Fruit fly (Drosophila melanogaster) whole organism, pupa: Measurements from ENCODE around the gene Tengl1.

Source experiments
- CG10348 ChIP-seq: fragments of 200-800 bp; sonication (Bioruptor generic); IDR thresholded peaks from 2 replicates; pipeline ENCODE4 v1.3.6; 2022; ENCODE audit warnings: missing biosample characterization, missing genetic modification characterization
- CG12605 ChIP-seq: fragments of 200-800 bp; sonication (Bioruptor generic); IDR thresholded peaks from 2 replicates; pipeline ENCODE4 v1.3.6; 2022; ENCODE audit warnings: missing biosample characterization, missing genetic modification characterization
- CG13204 ChIP-seq: fragments of 200-800 bp; sonication (Bioruptor generic); optimal IDR thresholded peaks from 2 replicates; lab custom pipeline; 2018; ENCODE audit warnings: missing biosample characterization, mild to moderate bottlenecking, missing genetic modification characterization, moderate library complexity
- CG14655 ChIP-seq: fragments of 200-800 bp; sonication (Bioruptor generic); optimal IDR thresholded peaks from 3 replicates; lab custom pipeline; 2017; ENCODE audit warnings: mild to moderate bottlenecking, missing biosample characterization, missing genetic modification reagents, missing genetic modification characterization
- CG15710 ChIP-seq: fragments of 200-800 bp; sonication (Bioruptor generic); optimal IDR thresholded peaks from 2 replicates; lab custom pipeline; 2018; ENCODE audit warnings: missing biosample characterization, mild to moderate bottlenecking, missing genetic modification characterization, moderate library complexity
- CG17806 ChIP-seq: fragments of 200-800 bp; sonication (Bioruptor generic); optimal IDR thresholded peaks from 2 replicates; lab custom pipeline; 2018; ENCODE audit warnings: missing biosample characterization, mild to moderate bottlenecking, missing genetic modification characterization, moderate library complexity
- CG32121 ChIP-seq: fragments of 200-800 bp; sonication (Bioruptor generic); IDR thresholded peaks from 2 replicates; pipeline ENCODE4 v1.3.6; 2022; ENCODE audit warnings: missing biosample characterization, missing genetic modification characterization
- CG34367 ChIP-seq: fragments of 200-800 bp; sonication (Bioruptor generic); optimal IDR thresholded peaks from 2 replicates; lab custom pipeline; 2018; ENCODE audit warnings: missing biosample characterization, mild to moderate bottlenecking, missing genetic modification characterization
- CG4496 ChIP-seq: fragments of 200-800 bp; sonication (Bioruptor generic); IDR thresholded peaks from 3 replicates; pipeline ENCODE4 v1.3.6; 2022; ENCODE audit warnings: missing biosample characterization, missing genetic modification characterization
- CG8159 ChIP-seq: fragments of 200-800 bp; sonication (Bioruptor generic); optimal IDR thresholded peaks from 3 replicates; lab custom pipeline; 2018; ENCODE audit warnings: missing biosample characterization, mild to moderate bottlenecking, missing genetic modification characterization, moderate library complexity
- CG8301 ChIP-seq: fragments of 200-800 bp; sonication (Bioruptor generic); optimal IDR thresholded peaks from 2 replicates; lab custom pipeline; 2018; ENCODE audit warnings: missing biosample characterization, mild to moderate bottlenecking, missing genetic modification characterization
- CG9948 ChIP-seq: fragments of 200-800 bp; sonication (Bioruptor generic); optimal IDR thresholded peaks from 2 replicates; lab custom pipeline; 2018; ENCODE audit warnings: missing biosample characterization, mild to moderate bottlenecking, missing genetic modification characterization, moderate library complexity
- D1 ChIP-seq: fragments of 200-800 bp; sonication (Bioruptor generic); optimal IDR thresholded peaks from 2 replicates; lab custom pipeline; 2018; ENCODE audit warnings: missing biosample characterization, mild to moderate bottlenecking, missing genetic modification characterization, moderate library complexity
- EcR ChIP-seq: fragments of 200-800 bp; sonication (Bioruptor generic); optimal IDR thresholded peaks from 3 replicates; lab custom pipeline; 2019; ENCODE audit warnings: missing biosample characterization, missing genetic modification characterization, mild to moderate bottlenecking, moderate library complexity, missing genetic modification reagents
- Ets98B ChIP-seq: fragments of 200-800 bp; sonication (Bioruptor generic); IDR thresholded peaks from 2 replicates; pipeline ENCODE4 v1.3.6; 2022; ENCODE audit warnings: missing biosample characterization, missing genetic modification characterization
- Pif1A ChIP-seq: fragments of 200-800 bp; sonication (Bioruptor generic); optimal IDR thresholded peaks from 3 replicates; lab custom pipeline; 2016; ENCODE audit warnings: missing biosample characterization, missing genetic modification characterization
- Pif1B ChIP-seq: fragments of 200-800 bp; sonication (Bioruptor generic); optimal IDR thresholded peaks from 3 replicates; lab custom pipeline; 2016; ENCODE audit warnings: missing biosample characterization, missing genetic modification characterization
- Snoo ChIP-seq: fragments of 200-800 bp; sonication (Bioruptor generic); optimal IDR thresholded peaks from 3 replicates; lab custom pipeline; 2017; ENCODE audit warnings: missing biosample characterization, mild to moderate bottlenecking, missing genetic modification characterization, inconsistent platforms
- fd96Ca ChIP-seq: fragments of 200-800 bp; sonication (Bioruptor generic); IDR thresholded peaks from 3 replicates; pipeline ENCODE4 v1.3.6; 2022; ENCODE audit warnings: missing biosample characterization, missing genetic modification characterization
- gl ChIP-seq: fragments of 200-800 bp; sonication (Bioruptor generic); optimal IDR thresholded peaks from 2 replicates; lab custom pipeline; 2018; ENCODE audit warnings: missing biosample characterization, mild to moderate bottlenecking, missing genetic modification characterization
- rn ChIP-seq: fragments of 200-800 bp; sonication (Bioruptor generic); IDR thresholded peaks from 2 replicates; pipeline ENCODE4 v1.3.6; 2022; ENCODE audit warnings: missing biosample characterization, missing genetic modification characterization

Tengl1 gene

dm6 chr2L:2200136-2201036, 40.0 kb downstream of the Tengl1 start:
- TF ChIP-seq CG12605 (GFP tag; lab: Robert Waterston, UW) (no peak), Pif1A (GFP tag; lab: Kevin White, UChicago) (no peak), CG4496 (no peak), CG17806 (peak; percentile 7), Pif1B (GFP tag; lab: Kevin White, UChicago) (no peak), CG13204 (peak; percentile 67), EcR (GFP tag; lab: Kevin White, UChicago) (peak; percentile 100), CG8159 (no peak), CG34367 (tag; lab: Kevin White, UChicago) (no peak)

dm6 chr2L:2199433-2199796, 41.0 kb downstream of the Tengl1 start:
- no peak for TF ChIP-seq gl (tag; lab: Kevin White, UChicago)
- no peak for TF ChIP-seq Pif1A (GFP tag; lab: Kevin White, UChicago)
- TF ChIP-seq CG12605 (GFP tag; lab: Robert Waterston, UW) = no peak

- TF ChIP-seq CG10348 (GFP tag; lab: Robert Waterston, UW) = no peak
- TF ChIP-seq fd96Ca = no peak
- peak; percentile 95 for TF ChIP-seq CG34367 (tag; lab: Kevin White, UChicago)
- no peak for TF ChIP-seq CG32121 (GFP tag; lab: Robert Waterston, UW)
- TF ChIP-seq Snoo (tag; lab: Kevin White, UChicago) = peak; percentile 98
- TF ChIP-seq D1 (tag; lab: Kevin White, UChicago) = peak; percentile 94
- TF ChIP-seq rn (GFP tag; lab: Robert Waterston, UW) = no peak
- TF ChIP-seq CG4496 = no peak
- TF ChIP-seq gl (tag; lab: Kevin White, UChicago) = peak; percentile 95
- TF ChIP-seq CG14655 (GFP tag; lab: Kevin White, UChicago) = peak; percentile 100
- peak; percentile 74 for TF ChIP-seq CG13204
- peak; percentile 99 for TF ChIP-seq Pif1A (GFP tag; lab: Kevin White, UChicago)
- TF ChIP-seq Pif1B (GFP tag; lab: Kevin White, UChicago) = peak; percentile 98
- peak; percentile 98 for TF ChIP-seq CG17806
- TF ChIP-seq Ets98B (GFP tag; lab: Robert Waterston, UW) = no peak
- no peak for TF ChIP-seq CG12605 (GFP tag; lab: Robert Waterston, UW)
- TF ChIP-seq CG15710 (tag; lab: Kevin White, UChicago) = peak; percentile 94
- peak; percentile 92 for TF ChIP-seq EcR (GFP tag; lab: Kevin White, UChicago)
- peak; percentile 98 for TF ChIP-seq CG9948 (tag; lab: Kevin White, UChicago)
- TF ChIP-seq CG8159 = peak; percentile 95
- TF ChIP-seq CG8301 (tag; lab: Kevin White, UChicago) = peak; percentile 99
Observed at dm6 chr2L:2198613-2199432, 41.6 kb downstream of the Tengl1 start.

dm6 chr2L:2198119-2198494, 42.3 kb downstream of the Tengl1 start:
- TF ChIP-seq CG8301 (tag; lab: Kevin White, UChicago) (no peak), CG4496 (no peak), CG13204 (no peak), CG12605 (GFP tag; lab: Robert Waterston, UW) (no peak), CG9948 (tag; lab: Kevin White, UChicago) (no peak), CG10348 (GFP tag; lab: Robert Waterston, UW) (no peak), CG15710 (tag; lab: Kevin White, UChicago) (no peak), CG17806 (no peak), CG8159 (no peak), fd96Ca (no peak), CG32121 (GFP tag; lab: Robert Waterston, UW) (no peak), Ets98B (GFP tag; lab: Robert Waterston, UW) (no peak), D1 (tag; lab: Kevin White, UChicago) (no peak), CG14655 (GFP tag; lab: Kevin White, UChicago) (no peak), Pif1A (GFP tag; lab: Kevin White, UChicago) (no peak)

- no peak for TF ChIP-seq CG13204
- no peak for TF ChIP-seq EcR (GFP tag; lab: Kevin White, UChicago)
- peak; percentile 28 for TF ChIP-seq CG14655 (GFP tag; lab: Kevin White, UChicago)
- no peak for TF ChIP-seq CG4496
- TF ChIP-seq CG34367 (tag; lab: Kevin White, UChicago) = no peak
- TF ChIP-seq CG10348 (GFP tag; lab: Robert Waterston, UW) = no peak
- TF ChIP-seq Pif1A (GFP tag; lab: Kevin White, UChicago) = no peak
- no peak for TF ChIP-seq CG9948 (tag; lab: Kevin White, UChicago)
Observed at dm6 chr2L:2197475-2198118, 42.8 kb downstream of the Tengl1 start, which contains the start of gene COX7AL2. Gene COX7AL2, minus strand, starts transcription at chr2L:2197912.
